Fruit fly (Drosophila melanogaster) whole organism, wandering third instar larva: ENCODE data around the gene Hip14.

ENCODE experiments used
- Abd-B ChIP-seq: fragments of >200 bp; optimal IDR thresholded peaks from 2 replicates; lab custom pipeline; 2017; ENCODE audit warnings: missing biosample characterization, missing genetic modification characterization
- CG32264 ChIP-seq: fragments of 200-800 bp; sonication (Bioruptor generic); optimal IDR thresholded peaks from 2 replicates; lab custom pipeline; 2016; ENCODE audit warnings: missing biosample characterization, missing genetic modification characterization
- CG9705 ChIP-seq: fragments of 200-800 bp; sonication (Bioruptor generic); optimal IDR thresholded peaks from 2 replicates; lab custom pipeline; 2018; ENCODE audit warnings: missing biosample characterization, mild to moderate bottlenecking, missing genetic modification characterization
- CrebA ChIP-seq: fragments of 200-800 bp; sonication (Bioruptor generic); optimal IDR thresholded peaks from 2 replicates; lab custom pipeline; 2016; ENCODE audit warnings: missing biosample characterization, mild to moderate bottlenecking, missing genetic modification characterization, borderline replicate concordance
- Dfd ChIP-seq: fragments of >200 bp; optimal IDR thresholded peaks from 2 replicates; lab custom pipeline; 2017; ENCODE audit warnings: missing biosample characterization, missing genetic modification characterization
- Dif ChIP-seq: fragments of 200-275, 200-300 bp; sonication (Bioruptor generic); optimal IDR thresholded peaks from 2 replicates; lab custom pipeline; 2018; ENCODE audit warnings: missing biosample characterization, missing genetic modification characterization; ENCODE audit not compliant: partially characterized antibody
- GATAd ChIP-seq: sonication (Bioruptor generic); optimal IDR thresholded peaks from 2 replicates; lab custom pipeline; 2016; ENCODE audit warnings: missing biosample characterization, missing genetic modification characterization
- HLH106 ChIP-seq: fragments of 200-800 bp; optimal IDR thresholded peaks from 3 replicates; lab custom pipeline; 2019; ENCODE audit warnings: missing biosample characterization, mild to moderate bottlenecking, missing genetic modification characterization, moderate library complexity
- Hnf4 ChIP-seq: fragments of 200-800 bp; sonication (Bioruptor generic); optimal IDR thresholded peaks from 2 replicates; lab custom pipeline; 2016; ENCODE audit warnings: missing biosample characterization, mild to moderate bottlenecking, missing genetic modification characterization
- Hr78 ChIP-seq: fragments of >200 bp; optimal IDR thresholded peaks from 2 replicates; lab custom pipeline; 2017; ENCODE audit warnings: missing biosample characterization, missing genetic modification characterization
- Hr83 ChIP-seq: fragments of 200-300 bp; sonication (Bioruptor generic); optimal IDR thresholded peaks from 2 replicates; lab custom pipeline; 2016; ENCODE audit warnings: missing biosample characterization, mild to moderate bottlenecking, missing genetic modification characterization, moderate library complexity; ENCODE audit not compliant: poor library complexity, severe bottlenecking
- Jra ChIP-seq: sonication (Bioruptor generic); optimal IDR thresholded peaks from 2 replicates; lab custom pipeline; 2016; ENCODE audit warnings: missing biosample characterization, missing genetic modification characterization
- Mio ChIP-seq: sonication (Bioruptor generic); optimal IDR thresholded peaks from 2 replicates; lab custom pipeline; 2016; ENCODE audit warnings: missing biosample characterization, missing genetic modification characterization
- Myc ChIP-seq: fragments of >200 bp; optimal IDR thresholded peaks from 2 replicates; lab custom pipeline; 2017
- N ChIP-seq: fragments of >200 bp; optimal IDR thresholded peaks from 2 replicates; lab custom pipeline; 2018; ENCODE audit warnings: missing biosample characterization, missing external identifiers, missing genetic modification characterization
- OdsH ChIP-seq: fragments of 200-800 bp; sonication (Bioruptor generic); optimal IDR thresholded peaks from 2 replicates; lab custom pipeline; 2016; ENCODE audit warnings: missing biosample characterization, mild to moderate bottlenecking, missing genetic modification characterization
- Rel ChIP-seq, 2 experiments: fragments of 200-800 bp; sonication (Bioruptor generic) in 1 of 2; optimal IDR thresholded peaks; 2 replicates in 1 of 2; 3 replicates in 1 of 2; lab custom pipeline; 2016 to 2019; ENCODE audit warnings: mild to moderate bottlenecking in 2 of 2, missing biosample characterization in 2 of 2, missing genetic modification characterization in 2 of 2, moderate library complexity in 1 of 2
- Sp1 ChIP-seq: fragments of 200-800 bp; sonication (Bioruptor generic); optimal IDR thresholded peaks from 3 replicates; lab custom pipeline; 2019; ENCODE audit warnings: missing biosample characterization, mild to moderate bottlenecking, missing genetic modification characterization, moderate library complexity
- Vsx2 ChIP-seq: fragments of 200-300, 225-300 bp; sonication (Bioruptor generic); optimal IDR thresholded peaks from 2 replicates; lab custom pipeline; 2018; ENCODE audit warnings: missing biosample characterization, missing genetic modification characterization; ENCODE audit not compliant: partially characterized antibody
- br ChIP-seq: fragments of 200-800 bp; sonication (Bioruptor generic); optimal IDR thresholded peaks from 2 replicates; lab custom pipeline; 2016; ENCODE audit warnings: missing biosample characterization, missing genetic modification characterization
- brk ChIP-seq: fragments of 200-800 bp; sonication (Bioruptor generic); optimal IDR thresholded peaks from 2 replicates; lab custom pipeline; 2016; ENCODE audit warnings: missing biosample characterization, mild to moderate bottlenecking, missing genetic modification characterization
- dl ChIP-seq, 2 experiments: fragments of 175-275, 200-275 bp in 1 of 2; fragments of 200-275 bp in 1 of 2; sonication (Bioruptor generic); optimal IDR thresholded peaks; lab custom pipeline; 2018; ENCODE audit warnings: mild to moderate bottlenecking in 2 of 2, missing biosample characterization in 2 of 2, missing genetic modification characterization in 2 of 2, moderate library complexity in 2 of 2; ENCODE audit not compliant: partially characterized antibody in 2 of 2, insufficient read depth in 1 of 2
- dmrt93B ChIP-seq: fragments of 200-800 bp; sonication (Bioruptor generic); optimal IDR thresholded peaks from 2 replicates; lab custom pipeline; 2018; ENCODE audit warnings: missing biosample characterization, mild to moderate bottlenecking, missing genetic modification characterization
- dsf ChIP-seq: sonication (Bioruptor generic); optimal IDR thresholded peaks from 2 replicates; lab custom pipeline; 2016; ENCODE audit warnings: missing biosample characterization, missing genetic modification characterization, borderline replicate concordance
- ey ChIP-seq: fragments of 200-800 bp; sonication (Bioruptor generic); optimal IDR thresholded peaks from 2 replicates; lab custom pipeline; 2016; ENCODE audit warnings: missing biosample characterization, missing genetic modification characterization
- foxo ChIP-seq, 2 experiments: fragments of 200-800 bp; sonication (Bioruptor generic); optimal IDR thresholded peaks; 2 replicates in 1 of 2; 3 replicates in 1 of 2; lab custom pipeline; 2016 to 2017; ENCODE audit warnings: missing biosample characterization in 2 of 2, missing genetic modification characterization in 2 of 2
- fru ChIP-seq: fragments of 200-800 bp; sonication (Bioruptor generic); optimal IDR thresholded peaks from 3 replicates; lab custom pipeline; 2016; ENCODE audit warnings: missing biosample characterization, mild to moderate bottlenecking, missing genetic modification characterization
- h ChIP-seq: fragments of 200-800 bp; sonication (Bioruptor generic); optimal IDR thresholded peaks from 3 replicates; lab custom pipeline; 2016; ENCODE audit warnings: missing biosample characterization, mild to moderate bottlenecking, missing genetic modification characterization
- jim ChIP-seq: fragments of 175-275, 200-325 bp; sonication (Bioruptor generic); optimal IDR thresholded peaks from 2 replicates; lab custom pipeline; 2016; ENCODE audit warnings: missing biosample characterization, mild to moderate bottlenecking, missing genetic modification characterization
- lola ChIP-seq: fragments of >200 bp; optimal IDR thresholded peaks from 2 replicates; lab custom pipeline; 2017; ENCODE audit warnings: missing biosample characterization, missing genetic modification characterization
- pan ChIP-seq: fragments of >200 bp; optimal IDR thresholded peaks from 2 replicates; lab custom pipeline; 2017
- psq ChIP-seq: fragments of 200-800 bp; sonication (Bioruptor generic); optimal IDR thresholded peaks from 3 replicates; lab custom pipeline; 2017; ENCODE audit warnings: missing biosample characterization, mild to moderate bottlenecking, missing genetic modification characterization, moderate library complexity
- rgr ChIP-seq: fragments of 200-800 bp; sonication (Bioruptor generic); optimal IDR thresholded peaks from 3 replicates; lab custom pipeline; 2016; ENCODE audit warnings: missing biosample characterization, mild to moderate bottlenecking, missing genetic modification characterization
- sage ChIP-seq: fragments of 200-800 bp; sonication (Bioruptor generic); optimal IDR thresholded peaks from 2 replicates; lab custom pipeline; 2016; ENCODE audit warnings: missing biosample characterization, mild to moderate bottlenecking, missing genetic modification characterization
- sv ChIP-seq: fragments of 200-800 bp; sonication (Bioruptor generic); optimal IDR thresholded peaks from 3 replicates; lab custom pipeline; 2016; ENCODE audit warnings: missing biosample characterization, missing genetic modification characterization
- tai ChIP-seq: sonication (Bioruptor generic); optimal IDR thresholded peaks from 2 replicates; lab custom pipeline; 2016; ENCODE audit warnings: missing biosample characterization, missing genetic modification characterization
- usp ChIP-seq: fragments of >200 bp; optimal IDR thresholded peaks from 2 replicates; lab custom pipeline; 2017; ENCODE audit warnings: missing biosample characterization, missing genetic modification characterization
- woc ChIP-seq: sonication (Bioruptor generic); optimal IDR thresholded peaks from 2 replicates; lab custom pipeline; 2016; ENCODE audit warnings: missing biosample characterization, mild to moderate bottlenecking, missing genetic modification characterization

Gene Hip14

DNA sequence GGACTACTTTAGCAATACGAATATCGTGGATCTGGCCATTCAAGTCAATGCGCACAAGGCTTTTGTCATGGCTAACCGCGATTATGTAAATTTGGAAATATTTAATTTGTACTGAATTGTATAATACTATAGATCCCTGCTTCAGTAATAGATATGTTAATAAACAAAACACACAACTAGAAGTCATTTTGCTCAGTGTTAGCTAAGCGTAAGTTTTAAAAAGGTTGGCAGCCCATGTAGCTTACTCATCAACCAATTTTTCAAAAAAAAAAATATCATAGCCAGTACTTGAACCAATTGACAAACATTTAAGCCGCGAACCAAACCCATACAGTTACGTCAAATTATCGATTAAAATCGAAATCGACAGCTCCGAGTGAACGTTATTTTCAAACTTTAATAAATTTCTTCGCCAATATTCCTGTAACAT is 49.0 kb downstream of the Hip14 start:
- TF ChIP-seq brk (GFP tag; lab: Kevin White, UChicago), result peak; percentile 66
- no peak for TF ChIP-seq Mio (GFP tag; lab: Kevin White, UChicago)
- no peak for TF ChIP-seq CrebA (GFP tag; lab: Kevin White, UChicago)
- TF ChIP-seq usp (GFP tag; lab: Kevin White, UChicago), result no peak
- TF ChIP-seq HLH106, result peak; percentile 63
- peak; percentile 47 for TF ChIP-seq Sp1 (GFP tag; lab: Kevin White, UChicago)
- no peak for TF ChIP-seq jim
- TF ChIP-seq OdsH, result peak; percentile 51
- TF ChIP-seq rgr (GFP tag; lab: Kevin White, UChicago), result peak; percentile 76
- TF ChIP-seq Rel (GFP tag; optimal IDR thresholded peaks at IDR 0.05; lab: Kevin White, UChicago), result no peak
- TF ChIP-seq Rel (tag; optimal IDR thresholded peaks at IDR 0.05; lab: Kevin White, UChicago), result peak; percentile 22
- TF ChIP-seq h, result peak; percentile 70
- peak; percentile 46 for TF ChIP-seq Hr83 (GFP tag; lab: Kevin White, UChicago)
- TF ChIP-seq dl (GFP tag; optimal IDR thresholded peaks at IDR 0.05; lab: Kevin White, UChicago; ENCODE audit: insufficient read depth in 1 of 2, partially characterized antibody in 2 of 2), result no peak
- peak; percentile 52 for TF ChIP-seq Jra
- TF ChIP-seq sv (GFP tag; lab: Kevin White, UChicago), result peak; percentile 66
- TF ChIP-seq Dif (GFP tag; lab: Kevin White, UChicago), result no peak
- TF ChIP-seq Dfd, result no peak
- peak; percentile 39 for TF ChIP-seq woc
- no peak for TF ChIP-seq dsf (GFP tag; lab: Kevin White, UChicago)
- TF ChIP-seq N (GFP tag; lab: Kevin White, UChicago), result no peak
- TF ChIP-seq Vsx2 (GFP tag; lab: Kevin White, UChicago), result no peak
- TF ChIP-seq GATAd (GFP tag; lab: Kevin White, UChicago), result no peak
- TF ChIP-seq Hr78, result no peak
- no peak for TF ChIP-seq Abd-B (GFP tag; lab: Kevin White, UChicago)
- TF ChIP-seq CG9705 (GFP tag; lab: Kevin White, UChicago), result peak; percentile 4
- peak; percentile 55 for TF ChIP-seq br (GFP tag; lab: Kevin White, UChicago)
- peak; percentile 31 for TF ChIP-seq dmrt93B (GFP tag; lab: Kevin White, UChicago)
- peak in 1 of 2 experiments; percentile 75 for TF ChIP-seq foxo (GFP tag; optimal IDR thresholded peaks at IDR 0.05; lab: Kevin White, UChicago)
- TF ChIP-seq pan (lab: Kevin White, UChicago), result no peak
- TF ChIP-seq lola (GFP tag; lab: Kevin White, UChicago), result no peak
- TF ChIP-seq psq (GFP tag; lab: Kevin White, UChicago), result peak; percentile 21
- TF ChIP-seq tai, result peak; percentile 18
- TF ChIP-seq sage, result no peak
- peak; percentile 73 for TF ChIP-seq fru (GFP tag; lab: Kevin White, UChicago)
- TF ChIP-seq Myc, result no peak
- TF ChIP-seq CG32264 (GFP tag; lab: Kevin White, UChicago), result peak; percentile 31
- peak; percentile 57 for TF ChIP-seq Hnf4 (GFP tag; lab: Kevin White, UChicago)
- TF ChIP-seq ey, result peak; percentile 54

DNA sequence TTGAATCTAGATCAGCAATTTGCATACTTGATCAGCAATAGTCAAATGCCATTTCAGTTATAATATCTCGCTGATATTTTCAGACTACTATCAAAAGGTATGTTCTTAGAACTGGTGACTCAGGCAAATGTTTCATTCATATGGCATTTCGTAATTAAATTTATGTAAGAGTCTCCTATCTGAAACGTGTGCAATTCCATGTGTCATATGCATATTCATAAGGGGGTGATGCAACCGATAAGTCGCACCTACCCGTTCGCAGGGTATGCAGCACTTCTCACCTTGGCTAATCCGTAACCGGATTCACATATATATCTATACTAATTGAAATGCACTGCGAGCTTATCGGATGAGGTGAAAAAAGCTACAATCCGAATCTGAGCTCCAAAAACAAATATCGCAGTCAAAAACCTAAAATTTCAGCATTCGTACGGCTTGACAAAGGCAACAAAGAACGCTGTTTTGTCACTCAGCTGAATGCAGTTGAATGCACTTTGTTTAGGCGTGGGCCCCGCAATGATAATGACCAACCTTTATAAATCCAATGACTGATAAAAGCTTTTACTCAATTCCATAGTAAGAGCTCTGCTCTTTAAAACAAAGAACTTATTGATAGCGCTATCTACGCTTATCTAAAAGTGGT is 49.8 kb downstream of the Hip14 start:
- TF ChIP-seq lola (GFP tag; lab: Kevin White, UChicago) (no peak), psq (GFP tag; lab: Kevin White, UChicago) (peak; percentile 14), Myc (no peak), Dfd (no peak), br (GFP tag; lab: Kevin White, UChicago) (peak; percentile 46), ey (peak; percentile 57), Jra (peak; percentile 44), jim (no peak), sage (no peak), usp (GFP tag; lab: Kevin White, UChicago) (no peak), N (GFP tag; lab: Kevin White, UChicago) (no peak), Hnf4 (GFP tag; lab: Kevin White, UChicago) (peak; percentile 29), CG9705 (GFP tag; lab: Kevin White, UChicago) (no peak), h (peak; percentile 64), Mio (GFP tag; lab: Kevin White, UChicago) (no peak), woc (peak; percentile 13), sv (GFP tag; lab: Kevin White, UChicago) (no peak), Hr83 (GFP tag; lab: Kevin White, UChicago) (no peak), OdsH (peak; percentile 47), fru (GFP tag; lab: Kevin White, UChicago) (no peak), rgr (GFP tag; lab: Kevin White, UChicago) (peak; percentile 49), GATAd (GFP tag; lab: Kevin White, UChicago) (no peak), CrebA (GFP tag; lab: Kevin White, UChicago) (peak; percentile 5), Hr78 (no peak), dmrt93B (GFP tag; lab: Kevin White, UChicago) (no peak), Sp1 (GFP tag; lab: Kevin White, UChicago) (peak; percentile 49), CG32264 (GFP tag; lab: Kevin White, UChicago) (no peak), Dif (GFP tag; lab: Kevin White, UChicago) (no peak), dl (GFP tag; optimal IDR thresholded peaks at IDR 0.05; lab: Kevin White, UChicago; ENCODE audit: insufficient read depth in 1 of 2, partially characterized antibody in 2 of 2) (peak in 1 of 2 experiments; percentile 24), HLH106 (peak; percentile 52), pan (lab: Kevin White, UChicago) (no peak), foxo (GFP tag; optimal IDR thresholded peaks at IDR 0.05; lab: Kevin White, UChicago) (peak in 1 of 2 experiments; percentile 72), tai (peak; percentile 5), brk (GFP tag; lab: Kevin White, UChicago) (peak; percentile 9), Abd-B (GFP tag; lab: Kevin White, UChicago) (no peak), Vsx2 (GFP tag; lab: Kevin White, UChicago) (no peak), Rel (GFP tag; optimal IDR thresholded peaks at IDR 0.05; lab: Kevin White, UChicago) (peak; percentile 41), Rel (tag; optimal IDR thresholded peaks at IDR 0.05; lab: Kevin White, UChicago) (peak; percentile 38), dsf (GFP tag; lab: Kevin White, UChicago) (no peak)
